Worm (Caenorhabditis elegans) whole organism, L4 larva: Measurements from ENCODE around the gene suex-1.

Source experiments
- Y105C5A.15 ChIP-seq: fragments of 200-800 bp; sonication (Bioruptor generic); IDR thresholded peaks from 2 replicates; pipeline ENCODE4 v1.3.6; 2022; ENCODE audit warnings: missing genetic modification characterization, missing compliant biosample characterization
- aly-2 ChIP-seq: sonication (generic microtip); optimal IDR thresholded peaks from 2 replicates; lab custom pipeline; 2018; ENCODE audit warnings: missing biosample characterization, missing genetic modification characterization
- dve-1 ChIP-seq: sonication (generic microtip); optimal IDR thresholded peaks from 2 replicates; lab custom pipeline; 2017; ENCODE audit warnings: antibody characterized with exemption, mild to moderate bottlenecking, missing genetic modification characterization, missing compliant biosample characterization; ENCODE audit not compliant: insufficient read depth
- lin-15B ChIP-seq: fragments of 150-350 bp; sonication (generic microtip); optimal IDR thresholded peaks from 3 replicates; lab custom pipeline; 2014; ENCODE audit warnings: missing biosample characterization, missing genetic modification characterization
- mes-2 ChIP-seq: sonication (generic microtip); optimal IDR thresholded peaks from 2 replicates; lab custom pipeline; 2016; ENCODE audit warnings: missing genotype, mild to moderate bottlenecking, missing genetic modification characterization, missing compliant biosample characterization; ENCODE audit not compliant: poor library complexity, severe bottlenecking
- nhr-25 ChIP-seq: sonication (generic microtip); optimal IDR thresholded peaks from 2 replicates; lab custom pipeline; 2017; ENCODE audit warnings: missing genetic modification characterization, mild to moderate bottlenecking, missing compliant biosample characterization, antibody characterized with exemption, moderate library complexity, borderline replicate concordance; ENCODE audit not compliant: insufficient read depth
- skn-1 ChIP-seq: fragments of 150-350 bp; optimal IDR thresholded peaks from 2 replicates; lab custom pipeline; 2014; ENCODE audit warnings: missing biosample characterization, missing genetic modification characterization

DNA sequence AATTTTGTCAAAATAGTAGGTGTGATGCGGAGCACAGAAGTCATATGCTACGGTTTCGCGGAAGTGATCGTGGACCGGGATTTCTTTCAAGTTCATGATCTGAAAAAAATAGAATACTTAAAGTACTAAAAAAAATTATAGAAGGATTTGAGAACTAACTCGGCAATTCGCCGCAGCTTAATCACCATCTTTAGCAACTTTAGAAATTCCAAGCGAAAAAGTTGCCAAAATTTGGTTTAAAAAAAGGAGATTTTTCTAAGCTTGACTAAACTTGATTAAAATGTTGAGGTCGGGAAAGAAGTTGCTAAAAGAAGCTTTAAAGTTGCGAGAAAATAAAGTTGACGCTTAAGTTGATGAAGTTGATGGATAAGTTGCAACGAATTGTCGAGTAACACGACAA is 19.6 kb upstream of the suex-1 start, which contains the start of gene ZK177.9:
- TF ChIP-seq Y105C5A.15 (GFP tag; lab: Robert Waterston, UW): no peak
- TF ChIP-seq dve-1: no peak
- TF ChIP-seq nhr-25 (tag; lab: Kevin White, UChicago): no peak
- no peak for TF ChIP-seq aly-2 (tag; lab: Kevin White, UChicago)
- no peak for TF ChIP-seq lin-15B (tag; lab: Kevin White, UChicago)
- TF ChIP-seq skn-1: no peak
- TF ChIP-seq mes-2: no peak
